Worm (Caenorhabditis elegans) whole organism, L1 larva: ENCODE data around the gene F25D1.3.

Experiments
- C16A3.4 ChIP-seq: fragments of 150-350 bp; optimal IDR thresholded peaks from 2 replicates; lab custom pipeline; 2014; ENCODE audit warnings: missing biosample characterization, missing genetic modification characterization
- elt-3 ChIP-seq, 6 experiments: fragments of 150-350 bp in 1 of 6; sonication (generic microtip); optimal IDR thresholded peaks; 2 replicates each; lab custom pipeline; 2017 to 2018; ENCODE audit warnings: missing biosample characterization in 6 of 6, missing genetic modification characterization in 6 of 6, inconsistent platforms in 1 of 6
- fos-1 ChIP-seq: fragments of 150-350 bp; optimal IDR thresholded peaks from 2 replicates; lab custom pipeline; 2014; ENCODE audit warnings: missing biosample characterization, missing genetic modification characterization
- isw-1 ChIP-seq: fragments of 200-800 bp; sonication (Bioruptor generic); IDR thresholded peaks from 2 replicates; pipeline ENCODE4 v1.3.6; 2022; ENCODE audit warnings: missing genetic modification characterization, missing compliant biosample characterization
- lin-13 ChIP-seq: fragments of 150-350 bp; optimal IDR thresholded peaks from 2 replicates; lab custom pipeline; 2014; ENCODE audit warnings: missing biosample characterization, missing genetic modification reagents, missing genetic modification characterization
- lin-14 ChIP-seq: fragments of 200-800 bp; sonication (Bioruptor generic); optimal IDR thresholded peaks from 2 replicates; lab custom pipeline; 2018; ENCODE audit warnings: mild to moderate bottlenecking, missing genetic modification characterization, moderate library complexity, missing compliant biosample characterization
- mdl-1 ChIP-seq, 2 experiments: fragments of 150-350 bp; optimal IDR thresholded peaks; 2 replicates each; lab custom pipeline; 2014 to 2017; ENCODE audit warnings: missing biosample characterization in 2 of 2, missing genetic modification characterization in 2 of 2, inconsistent platforms in 1 of 2
- nhr-28 ChIP-seq: fragments of 150-350 bp; optimal IDR thresholded peaks from 2 replicates; lab custom pipeline; 2014; ENCODE audit warnings: missing biosample characterization, missing genetic modification characterization
- nhr-77 ChIP-seq: fragments of 150-350 bp; optimal IDR thresholded peaks from 2 replicates; lab custom pipeline; 2014; ENCODE audit warnings: missing biosample characterization, missing genetic modification characterization
- pag-3 ChIP-seq: sonication (generic microtip); optimal IDR thresholded peaks from 2 replicates; lab custom pipeline; 2017; ENCODE audit warnings: missing genetic modification characterization, mild to moderate bottlenecking, missing compliant biosample characterization, antibody characterized with exemption, borderline replicate concordance; ENCODE audit not compliant: insufficient read depth
- skn-1 ChIP-seq: fragments of 150-350 bp; optimal IDR thresholded peaks from 2 replicates; lab custom pipeline; 2014; ENCODE audit warnings: missing biosample characterization, missing genetic modification characterization
- tlp-1 ChIP-seq: fragments of 150-350 bp; optimal IDR thresholded peaks from 2 replicates; lab custom pipeline; 2014; ENCODE audit warnings: missing biosample characterization, missing genetic modification characterization
- unc-62 ChIP-seq: fragments of 150-350 bp; optimal IDR thresholded peaks from 2 replicates; lab custom pipeline; 2014; ENCODE audit warnings: missing biosample characterization, missing genetic modification reagents, missing genetic modification characterization
- ztf-11 ChIP-seq, 2 experiments: sonication (generic microtip); optimal IDR thresholded peaks; 2 replicates each; lab custom pipeline; 2016 to 2017; ENCODE audit warnings: missing genetic modification characterization in 2 of 2, missing biosample characterization in 1 of 2, missing compliant biosample characterization in 1 of 2

DNA sequence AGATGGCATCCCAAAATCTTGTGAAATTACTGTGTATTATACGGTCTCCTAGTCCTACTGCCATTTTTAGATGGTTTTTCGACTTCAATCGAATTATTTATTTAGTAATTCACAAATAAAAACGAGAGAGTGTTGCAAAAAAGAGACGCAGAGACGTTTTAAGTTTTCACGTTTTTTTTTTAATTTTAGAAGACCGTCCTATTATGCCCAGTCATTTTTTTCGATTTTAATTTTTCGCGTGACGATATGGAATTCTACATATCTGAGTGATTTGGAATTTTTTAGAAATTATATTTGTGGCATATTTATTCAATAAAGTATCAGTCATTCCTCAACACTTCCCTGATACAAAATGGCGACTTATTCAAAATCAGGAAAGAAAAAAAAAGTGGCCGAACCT is 31.8 kb upstream of the F25D1.3 start, which contains the start of gene C35A5.4:
- no peak for TF ChIP-seq ztf-11 (tag; optimal IDR thresholded peaks at IDR 0.05; lab: Kevin White, UChicago)
- TF ChIP-seq nhr-28 (tag; lab: Kevin White, UChicago) = no peak
- no peak for TF ChIP-seq lin-14 (GFP tag; lab: Kevin White, UChicago)
- TF ChIP-seq mdl-1 (tag; optimal IDR thresholded peaks at IDR 0.05; lab: Kevin White, UChicago) = no peak
- no peak for TF ChIP-seq unc-62 (GFP tag; lab: Kevin White, UChicago)
- no peak for TF ChIP-seq isw-1 (GFP tag; lab: Robert Waterston, UW)
- TF ChIP-seq lin-13 (GFP tag; lab: Kevin White, UChicago) = no peak
- no peak for TF ChIP-seq fos-1
- no peak for TF ChIP-seq skn-1 (tag; lab: Kevin White, UChicago)
- TF ChIP-seq elt-3 (tag; optimal IDR thresholded peaks at IDR 0.05; lab: Kevin White, UChicago) = no peak
- no peak for TF ChIP-seq nhr-77 (tag; lab: Kevin White, UChicago)
- no peak for TF ChIP-seq pag-3 (tag; lab: Kevin White, UChicago)
- TF ChIP-seq C16A3.4 (tag; lab: Kevin White, UChicago) = no peak
- no peak for TF ChIP-seq tlp-1 (tag; lab: Kevin White, UChicago)
